Fruit fly (Drosophila melanogaster): ENCODE results near the gene Pex5.

- TF ChIP-seq OdsH (GFP tag; optimal IDR thresholded peaks at IDR 0.05) (peak; percentile 68), jim (GFP tag; optimal IDR thresholded peaks at IDR 0.05) (no peak), N (GFP tag; optimal IDR thresholded peaks at IDR 0.05) (no peak), dl (GFP tag; optimal IDR thresholded peaks at IDR 0.05; ENCODE audit: insufficient read depth in 1 of 2, partially characterized antibody in 2 of 2) (no peak), Abd-B (GFP tag; optimal IDR thresholded peaks at IDR 0.05) (no peak), fru (GFP tag; optimal IDR thresholded peaks at IDR 0.05) (peak; percentile 80), Hr78 (GFP tag; optimal IDR thresholded peaks at IDR 0.05) (no peak), pan (optimal IDR thresholded peaks at IDR 0.05) (peak; percentile 68), sv (GFP tag; optimal IDR thresholded peaks at IDR 0.05) (no peak), Dfd (GFP tag; optimal IDR thresholded peaks at IDR 0.05) (no peak), lola (GFP tag; optimal IDR thresholded peaks at IDR 0.05) (no peak), h (GFP tag; optimal IDR thresholded peaks at IDR 0.05) (peak; percentile 88)
These were observed 44.3 kb downstream of the Pex5 start for dm6 chrX:1824610-1824948.
